Worm (Caenorhabditis elegans) whole organism, late embryonic: ENCODE data around the gene F58E6.5.

ENCODE experiments used
- K02D7.2 ChIP-seq: sonication (generic microtip); optimal IDR thresholded peaks from 2 replicates; lab custom pipeline; 2017; ENCODE audit warnings: mild to moderate bottlenecking, missing genetic modification characterization, missing compliant biosample characterization
- T23F11.4 ChIP-seq: fragments of 200-800 bp; sonication (Bioruptor generic); optimal IDR thresholded peaks from 2 replicates; lab custom pipeline; 2018; ENCODE audit warnings: mild to moderate bottlenecking, missing genetic modification characterization, missing compliant biosample characterization
- Y22D7AL.16 ChIP-seq: sonication (generic microtip); optimal IDR thresholded peaks from 2 replicates; lab custom pipeline; 2016; ENCODE audit warnings: missing genetic modification characterization, missing compliant biosample characterization
- ceh-18 ChIP-seq: sonication (generic microtip); optimal IDR thresholded peaks from 2 replicates; lab custom pipeline; 2016; ENCODE audit warnings: missing genetic modification characterization, missing compliant biosample characterization
- ceh-2 ChIP-seq: sonication (generic microtip); optimal IDR thresholded peaks from 2 replicates; lab custom pipeline; 2016; ENCODE audit warnings: missing genotype, missing genetic modification characterization, missing compliant biosample characterization
- ceh-24 ChIP-seq: sonication (generic microtip); optimal IDR thresholded peaks from 2 replicates; lab custom pipeline; 2016; ENCODE audit warnings: mild to moderate bottlenecking, missing genetic modification characterization, missing compliant biosample characterization
- ceh-30 ChIP-seq: fragments of 150-350 bp; optimal IDR thresholded peaks from 2 replicates; lab custom pipeline; 2014; ENCODE audit warnings: missing biosample characterization, missing genetic modification characterization
- ceh-31 ChIP-seq: sonication (generic microtip); optimal IDR thresholded peaks from 2 replicates; lab custom pipeline; 2016; ENCODE audit warnings: missing genetic modification characterization, missing compliant biosample characterization
- ceh-34 ChIP-seq: sonication (generic microtip); optimal IDR thresholded peaks from 2 replicates; lab custom pipeline; 2016; ENCODE audit warnings: mild to moderate bottlenecking, missing genetic modification characterization, missing compliant biosample characterization
- ceh-45 ChIP-seq: fragments of 200-800 bp; sonication (Bioruptor generic); IDR thresholded peaks from 2 replicates; pipeline ENCODE4 v1.3.6; 2022; ENCODE audit warnings: missing genetic modification reagents, missing genetic modification characterization, missing compliant biosample characterization
- ceh-48 ChIP-seq: sonication (generic microtip); optimal IDR thresholded peaks from 2 replicates; lab custom pipeline; 2016; ENCODE audit warnings: missing genetic modification characterization, inconsistent platforms, missing compliant biosample characterization
- ceh-6 ChIP-seq: fragments of 200-800 bp; sonication (Bioruptor generic); optimal IDR thresholded peaks from 2 replicates; lab custom pipeline; 2018; ENCODE audit warnings: mild to moderate bottlenecking, missing genetic modification characterization, missing compliant biosample characterization
- che-1 ChIP-seq: sonication (generic microtip); optimal IDR thresholded peaks from 2 replicates; lab custom pipeline; 2016; ENCODE audit warnings: mild to moderate bottlenecking, missing genetic modification characterization, missing compliant biosample characterization
- dve-1 ChIP-seq: sonication (generic microtip); optimal IDR thresholded peaks from 2 replicates; lab custom pipeline; 2017; ENCODE audit warnings: antibody characterized with exemption, mild to moderate bottlenecking, missing genetic modification characterization, missing compliant biosample characterization
- elt-2 ChIP-seq: sonication (generic microtip); optimal IDR thresholded peaks from 2 replicates; lab custom pipeline; 2016; ENCODE audit warnings: missing genetic modification reagents, missing genetic modification characterization, missing compliant biosample characterization
- ets-4 ChIP-seq: sonication (generic microtip); optimal IDR thresholded peaks from 2 replicates; lab custom pipeline; 2016; ENCODE audit warnings: missing genetic modification characterization, missing compliant biosample characterization
- eyg-1 ChIP-seq: sonication (generic microtip); optimal IDR thresholded peaks from 2 replicates; lab custom pipeline; 2016; ENCODE audit warnings: missing genotype, missing genetic modification characterization, missing compliant biosample characterization
- fkh-10 ChIP-seq: fragments of 150-350 bp; optimal IDR thresholded peaks from 2 replicates; lab custom pipeline; 2014; ENCODE audit warnings: missing biosample characterization, missing genetic modification reagents, missing genetic modification characterization
- gmeb-2 ChIP-seq: sonication (generic microtip); optimal IDR thresholded peaks from 2 replicates; lab custom pipeline; 2016; ENCODE audit warnings: missing genetic modification characterization, inconsistent platforms, missing compliant biosample characterization
- hlh-15 ChIP-seq: sonication (generic microtip); optimal IDR thresholded peaks from 2 replicates; lab custom pipeline; 2016; ENCODE audit warnings: missing genetic modification characterization, missing compliant biosample characterization
- hlh-30 ChIP-seq: sonication (generic microtip); optimal IDR thresholded peaks from 2 replicates; lab custom pipeline; 2017; ENCODE audit warnings: antibody characterized with exemption, missing genetic modification characterization, missing compliant biosample characterization; ENCODE audit not compliant: insufficient read depth
- hlh-8 ChIP-seq: sonication (generic microtip); optimal IDR thresholded peaks from 2 replicates; lab custom pipeline; 2016; ENCODE audit warnings: missing genotype, missing genetic modification characterization, missing compliant biosample characterization
- lim-6 ChIP-seq: sonication (generic microtip); optimal IDR thresholded peaks from 2 replicates; lab custom pipeline; 2016; ENCODE audit warnings: missing genetic modification characterization, missing compliant biosample characterization
- mec-3 ChIP-seq: sonication (generic microtip); optimal IDR thresholded peaks from 2 replicates; lab custom pipeline; 2016; ENCODE audit warnings: borderline replicate concordance, missing genetic modification characterization, missing compliant biosample characterization
- nfya-1 ChIP-seq: sonication (generic microtip); optimal IDR thresholded peaks from 2 replicates; lab custom pipeline; 2017; ENCODE audit warnings: missing genetic modification characterization, mild to moderate bottlenecking, missing compliant biosample characterization, antibody characterized with exemption, moderate library complexity
- nhr-11 ChIP-seq: fragments of 150-350 bp; optimal IDR thresholded peaks from 2 replicates; lab custom pipeline; 2014; ENCODE audit warnings: missing biosample characterization, missing genetic modification characterization
- pag-3 ChIP-seq: sonication (generic microtip); optimal IDR thresholded peaks from 2 replicates; lab custom pipeline; 2016; ENCODE audit warnings: missing compliant biosample characterization, missing genetic modification characterization, borderline replicate concordance
- pat-9 ChIP-seq: fragments of 200-800 bp; sonication (Bioruptor generic); optimal IDR thresholded peaks from 2 replicates; lab custom pipeline; 2018; ENCODE audit warnings: mild to moderate bottlenecking, missing genetic modification characterization, moderate library complexity, missing compliant biosample characterization
- pax-1 ChIP-seq: fragments of 150-350 bp; optimal IDR thresholded peaks from 2 replicates; lab custom pipeline; 2014; ENCODE audit warnings: missing biosample characterization, missing genetic modification characterization
- pha-4 ChIP-seq: fragments of 150-350 bp; optimal IDR thresholded peaks from 2 replicates; lab custom pipeline; 2018; ENCODE audit warnings: missing biosample characterization, missing genetic modification reagents, missing genetic modification characterization
- rnt-1 ChIP-seq: sonication (generic microtip); optimal IDR thresholded peaks from 2 replicates; lab custom pipeline; 2016; ENCODE audit warnings: missing genetic modification characterization, missing compliant biosample characterization
- sox-2 ChIP-seq: fragments of 200-800 bp; sonication (Bioruptor generic); IDR thresholded peaks from 2 replicates; pipeline ENCODE4 v1.3.6; 2022; ENCODE audit warnings: missing genetic modification reagents, missing genetic modification characterization, missing compliant biosample characterization
- sox-4 ChIP-seq: sonication (generic microtip); optimal IDR thresholded peaks from 2 replicates; lab custom pipeline; 2017; ENCODE audit warnings: mild to moderate bottlenecking, missing genetic modification characterization, inconsistent platforms, missing compliant biosample characterization
- tbx-2 ChIP-seq: sonication (generic microtip); optimal IDR thresholded peaks from 2 replicates; lab custom pipeline; 2016; ENCODE audit warnings: missing genetic modification characterization, missing compliant biosample characterization
- tbx-7 ChIP-seq: sonication (generic microtip); optimal IDR thresholded peaks from 2 replicates; lab custom pipeline; 2016; ENCODE audit warnings: missing genotype, missing genetic modification characterization, missing compliant biosample characterization
- unc-55 ChIP-seq: sonication (generic microtip); optimal IDR thresholded peaks from 2 replicates; lab custom pipeline; 2017; ENCODE audit warnings: missing biosample characterization, missing genetic modification reagents, missing genetic modification characterization
- zip-5 ChIP-seq: sonication (generic microtip); optimal IDR thresholded peaks from 2 replicates; lab custom pipeline; 2016; ENCODE audit warnings: missing genetic modification characterization, missing compliant biosample characterization

Gene F58E6.5

ce11 chrV:9789657-9790261 is 35.4 kb upstream of the F58E6.5 start, which contains the start of gene ztf-7:
Gene ztf-7, minus strand, starts transcription at chrV:9789707.
- TF ChIP-seq unc-55 (GFP tag; lab: Kevin White, UChicago) (peak; percentile 74), ceh-30 (tag; lab: Kevin White, UChicago) (peak; percentile 42), ceh-18 (tag; lab: Kevin White, UChicago) (peak; percentile 89), mec-3 (tag; lab: Kevin White, UChicago) (no peak), tbx-2 (tag; lab: Kevin White, UChicago) (peak; percentile 68), Y22D7AL.16 (tag; lab: Kevin White, UChicago) (no peak), che-1 (no peak), ceh-48 (no peak), ets-4 (tag; lab: Kevin White, UChicago) (peak; percentile 35), rnt-1 (peak; percentile 65), nfya-1 (peak; percentile 80), gmeb-2 (tag; lab: Kevin White, UChicago) (no peak), hlh-15 (tag; lab: Kevin White, UChicago) (no peak), pat-9 (tag; lab: Kevin White, UChicago) (no peak), ceh-34 (tag; lab: Kevin White, UChicago) (peak; percentile 4), ceh-31 (tag; lab: Kevin White, UChicago) (peak; percentile 80), ceh-6 (GFP tag; lab: Kevin White, UChicago) (no peak), hlh-30 (tag; lab: Kevin White, UChicago) (peak; percentile 99)

DNA sequence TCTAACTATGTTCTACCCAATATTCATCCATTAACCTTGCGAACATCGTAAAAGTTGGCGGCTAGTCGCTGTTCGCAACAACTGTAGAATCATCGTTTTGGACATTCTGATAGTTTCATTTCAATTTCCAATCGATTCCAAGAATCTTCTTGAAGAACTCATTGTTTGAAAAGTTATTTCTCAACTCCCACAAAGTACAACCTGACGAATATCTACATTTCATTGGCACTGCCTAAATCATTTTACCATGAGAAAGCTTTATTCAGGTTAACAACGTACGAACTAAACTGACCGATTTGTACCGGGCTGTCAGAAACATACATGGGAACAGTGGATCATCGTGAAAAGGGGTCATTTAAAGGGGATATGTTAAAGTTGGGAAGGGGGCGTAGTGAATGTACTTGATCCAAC is 32.4 kb upstream of the F58E6.5 start, which contains the start of gene F46B6.6:
Gene F46B6.6 (minus strand): TSS at position 148 of the 411 bp plus-strand sequence.
- no peak for TF ChIP-seq ceh-24 (tag; lab: Kevin White, UChicago)
- TF ChIP-seq sox-4, result no peak
- TF ChIP-seq tbx-2 (tag; lab: Kevin White, UChicago), result no peak
- no peak for TF ChIP-seq K02D7.2 (tag; lab: Kevin White, UChicago)
- TF ChIP-seq pha-4, result no peak
- TF ChIP-seq T23F11.4 (GFP tag; lab: Kevin White, UChicago), result no peak
- TF ChIP-seq fkh-10, result no peak
- TF ChIP-seq ceh-2 (tag; lab: Kevin White, UChicago), result no peak
- no peak for TF ChIP-seq pax-1 (tag; lab: Kevin White, UChicago)

DNA sequence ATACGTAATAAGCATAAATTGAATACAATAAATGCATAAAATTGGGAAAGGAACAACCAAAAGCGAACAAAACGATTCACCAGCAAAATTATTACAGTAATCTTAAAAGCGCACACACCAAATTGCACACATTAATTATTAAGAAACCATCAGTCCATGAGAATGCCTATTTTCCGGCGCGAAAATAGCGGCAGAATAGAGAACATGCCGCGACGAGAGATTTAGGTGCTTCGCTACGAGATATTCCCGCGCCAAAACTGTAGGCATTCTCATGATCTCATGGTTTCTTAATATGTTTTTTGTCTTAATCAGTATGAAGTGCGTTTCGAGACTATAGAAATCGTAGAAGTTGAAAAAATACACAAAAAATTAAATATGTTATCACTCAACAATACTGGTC is 29.9 kb upstream of the F58E6.5 start:
- TF ChIP-seq hlh-8 (tag; lab: Kevin White, UChicago) (no peak), eyg-1 (tag; lab: Kevin White, UChicago) (no peak), mec-3 (tag; lab: Kevin White, UChicago) (no peak), pax-1 (tag; lab: Kevin White, UChicago) (no peak), sox-2 (no peak), dve-1 (tag; lab: Kevin White, UChicago) (no peak), K02D7.2 (tag; lab: Kevin White, UChicago) (no peak), zip-5 (no peak), tbx-7 (tag; lab: Kevin White, UChicago) (no peak), pha-4 (no peak)

DNA sequence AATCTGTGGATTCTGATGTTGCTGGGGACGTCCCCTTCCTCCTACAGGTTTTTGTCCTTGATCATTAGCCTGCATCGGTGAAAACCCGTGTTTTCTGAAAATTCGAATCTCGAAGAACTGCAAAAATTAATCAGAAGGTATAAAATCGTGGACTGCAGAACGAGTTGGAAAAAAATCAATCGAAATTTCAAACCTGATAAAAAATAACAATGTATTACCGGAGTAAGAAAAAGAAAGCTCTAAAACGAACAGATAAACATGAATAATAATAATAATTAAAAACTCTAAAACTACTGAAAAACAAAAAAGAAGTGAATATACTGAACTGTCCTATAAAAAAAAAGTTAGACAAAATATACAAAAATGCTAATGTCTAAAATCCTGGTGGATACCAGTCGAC is 28.6 kb upstream of the F58E6.5 start, which contains the start of gene F46B6.5:
Gene F46B6.5 (minus strand): TSS at position 101 of the 400 bp plus-strand sequence.
- no peak for TF ChIP-seq lim-6 (tag; lab: Kevin White, UChicago)
- no peak for TF ChIP-seq sox-4
- TF ChIP-seq elt-2, result no peak
- TF ChIP-seq, all 69 proteins: peak for 0

DNA sequence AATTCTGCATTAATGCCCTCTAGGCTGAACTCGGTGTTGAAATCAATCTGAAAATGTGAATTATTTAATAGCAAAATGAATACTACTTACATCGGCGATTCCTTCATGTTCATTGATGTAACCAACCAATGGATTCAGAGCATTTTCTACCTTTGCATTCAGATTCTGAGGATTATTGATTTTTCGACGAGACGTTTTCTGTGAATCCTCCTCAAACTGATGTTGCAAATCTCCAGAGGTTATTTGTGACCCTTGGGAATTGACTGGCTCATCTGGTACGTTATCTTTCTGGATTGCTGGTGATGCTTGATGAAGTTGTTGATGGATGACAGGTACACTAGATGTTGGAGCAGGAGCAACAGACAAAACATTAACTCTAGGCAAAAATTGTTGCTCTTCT is 27.7 kb upstream of the F58E6.5 start:
- TF ChIP-seq dve-1 (tag; lab: Kevin White, UChicago), result no peak
- TF ChIP-seq pag-3, result no peak
- no peak for TF ChIP-seq nhr-11 (tag; lab: Kevin White, UChicago)
- TF ChIP-seq K02D7.2 (tag; lab: Kevin White, UChicago), result no peak
- no peak for TF ChIP-seq ceh-45 (GFP tag; lab: Robert Waterston, UW)
